Fruit fly (Drosophila melanogaster) whole organism, prepupa: ENCODE data around the gene eIF2gamma.
A peak's percentile ranks its signal among the peaks of the same experiment; 100 is the strongest.

Experiments used
- Blimp-1 ChIP-seq: fragments of 200-800 bp; sonication (Bioruptor generic); optimal IDR thresholded peaks from 3 replicates; lab custom pipeline; 2017; ENCODE audit warnings: missing biosample characterization, missing genetic modification characterization, mild to moderate bottlenecking, moderate library complexity, missing genetic modification reagents
- CG10669 ChIP-seq: fragments of 200-800 bp; sonication (Bioruptor generic); optimal IDR thresholded peaks from 3 replicates; lab custom pipeline; 2018; ENCODE audit warnings: missing biosample characterization, mild to moderate bottlenecking, missing genetic modification characterization, moderate library complexity
- CG11294 ChIP-seq: fragments of 200-800 bp; sonication (Bioruptor generic); IDR thresholded peaks from 2 replicates; pipeline ENCODE4 v1.3.6; 2022; ENCODE audit warnings: missing biosample characterization, missing genetic modification characterization
- CG11762 ChIP-seq: fragments of 200-800 bp; sonication (Bioruptor generic); optimal IDR thresholded peaks from 3 replicates; lab custom pipeline; 2016; ENCODE audit warnings: missing biosample characterization, missing genetic modification characterization; ENCODE audit not compliant: insufficient read depth
- CG15336 ChIP-seq: fragments of 200-800 bp; sonication (Bioruptor generic); IDR thresholded peaks from 2 replicates; pipeline ENCODE4 v1.3.6; 2022; ENCODE audit warnings: missing biosample characterization, missing genetic modification characterization
- CG1621 ChIP-seq: fragments of 200-800 bp; sonication (Bioruptor generic); optimal IDR thresholded peaks from 3 replicates; lab custom pipeline; 2018; ENCODE audit warnings: missing biosample characterization, mild to moderate bottlenecking, missing genetic modification characterization
- CG3032 ChIP-seq: fragments of 200-800 bp; optimal IDR thresholded peaks from 2 replicates; lab custom pipeline; 2019; ENCODE audit warnings: missing biosample characterization, mild to moderate bottlenecking, missing genetic modification characterization, moderate library complexity
- CG31627 ChIP-seq: fragments of 200-800 bp; sonication (Bioruptor generic); optimal IDR thresholded peaks from 3 replicates; lab custom pipeline; 2016; ENCODE audit warnings: missing biosample characterization, missing genetic modification characterization
- CG32006 ChIP-seq: fragments of 200-800 bp; sonication (Bioruptor generic); optimal IDR thresholded peaks from 3 replicates; lab custom pipeline; 2017; ENCODE audit warnings: missing biosample characterization, mild to moderate bottlenecking, missing genetic modification characterization
- CG6163 ChIP-seq: fragments of 200-800 bp; sonication (Bioruptor generic); IDR thresholded peaks from 3 replicates; pipeline ENCODE4 v1.3.6; 2022; ENCODE audit warnings: missing biosample characterization, missing genetic modification characterization
- CG6276 ChIP-seq: fragments of 200-800 bp; sonication (Bioruptor generic); optimal IDR thresholded peaks from 2 replicates; lab custom pipeline; 2017; ENCODE audit warnings: missing biosample characterization, mild to moderate bottlenecking, missing genetic modification characterization
- CG6792 ChIP-seq: fragments of 200-800 bp; sonication (Bioruptor generic); optimal IDR thresholded peaks from 3 replicates; lab custom pipeline; 2016; ENCODE audit warnings: missing biosample characterization, missing genetic modification characterization
- CG6808 ChIP-seq: fragments of 200-800 bp; sonication (Bioruptor generic); optimal IDR thresholded peaks from 3 replicates; lab custom pipeline; 2017; ENCODE audit warnings: missing biosample characterization, missing genetic modification characterization, mild to moderate bottlenecking, moderate library complexity, missing genetic modification reagents
- CG6854 ChIP-seq: fragments of 200-800 bp; sonication (Bioruptor generic); optimal IDR thresholded peaks from 2 replicates; lab custom pipeline; 2017; ENCODE audit warnings: missing biosample characterization, mild to moderate bottlenecking, missing genetic modification characterization
- CG7368 ChIP-seq: fragments of 200-800 bp; sonication (Bioruptor generic); optimal IDR thresholded peaks from 3 replicates; lab custom pipeline; 2016; ENCODE audit warnings: missing biosample characterization, missing genetic modification characterization
- CG8119 ChIP-seq: fragments of 200-800 bp; sonication (Bioruptor generic); IDR thresholded peaks from 3 replicates; pipeline ENCODE4 v1.3.6; 2022; ENCODE audit warnings: missing biosample characterization, missing genetic modification characterization
- CG8632 ChIP-seq: fragments of 200-800 bp; sonication (Bioruptor generic); optimal IDR thresholded peaks from 3 replicates; lab custom pipeline; 2016; ENCODE audit warnings: missing biosample characterization, missing genetic modification characterization
- Eip75B ChIP-seq: fragments of 200-800 bp; sonication (Bioruptor generic); optimal IDR thresholded peaks from 3 replicates; lab custom pipeline; 2016; ENCODE audit warnings: missing biosample characterization, missing genetic modification characterization
- Eip93F ChIP-seq: fragments of 200-800 bp; sonication (Bioruptor generic); optimal IDR thresholded peaks from 2 replicates; lab custom pipeline; 2016; ENCODE audit warnings: missing biosample characterization, mild to moderate bottlenecking, missing genetic modification characterization
- Ets21C ChIP-seq: fragments of 200-800 bp; sonication (Bioruptor generic); optimal IDR thresholded peaks from 3 replicates; lab custom pipeline; 2016; ENCODE audit warnings: missing biosample characterization, missing genetic modification characterization
- Ets96B ChIP-seq: fragments of 200-800 bp; optimal IDR thresholded peaks from 2 replicates; lab custom pipeline; 2019; ENCODE audit warnings: missing biosample characterization, mild to moderate bottlenecking, missing genetic modification characterization, moderate library complexity
- Hr38 ChIP-seq: sonication (Bioruptor generic); optimal IDR thresholded peaks from 2 replicates; lab custom pipeline; 2016; ENCODE audit warnings: missing biosample characterization, missing genetic modification characterization
- Hr39 ChIP-seq: fragments of 200-800 bp; sonication (Bioruptor generic); optimal IDR thresholded peaks from 2 replicates; lab custom pipeline; 2016; ENCODE audit warnings: missing biosample characterization, missing genetic modification characterization
- Hr4 ChIP-seq: fragments of 200-800 bp; sonication (Bioruptor generic); optimal IDR thresholded peaks from 3 replicates; lab custom pipeline; 2016; ENCODE audit warnings: missing biosample characterization, missing genetic modification characterization
- Met ChIP-seq: fragments of 200-800 bp; sonication (Bioruptor generic); optimal IDR thresholded peaks from 3 replicates; lab custom pipeline; 2016; ENCODE audit warnings: missing biosample characterization, missing genetic modification characterization
- OdsH ChIP-seq: fragments of 200-800 bp; sonication (Bioruptor generic); optimal IDR thresholded peaks from 3 replicates; lab custom pipeline; 2016; ENCODE audit warnings: missing biosample characterization, missing genetic modification characterization
- Sox14 ChIP-seq: fragments of 200-800 bp; sonication (Bioruptor generic); optimal IDR thresholded peaks from 3 replicates; lab custom pipeline; 2016; ENCODE audit warnings: missing biosample characterization, missing genetic modification characterization
- Sox15 ChIP-seq: fragments of 200-800 bp; sonication (Bioruptor generic); optimal IDR thresholded peaks from 3 replicates; lab custom pipeline; 2016; ENCODE audit warnings: missing biosample characterization, missing genetic modification characterization
- achi ChIP-seq: fragments of 200-800 bp; sonication (Bioruptor generic); optimal IDR thresholded peaks from 3 replicates; lab custom pipeline; 2016; ENCODE audit warnings: missing biosample characterization, missing genetic modification characterization
- cyc ChIP-seq: fragments of 200-800 bp; sonication (Bioruptor generic); optimal IDR thresholded peaks from 3 replicates; lab custom pipeline; 2016; ENCODE audit warnings: missing biosample characterization, missing genetic modification characterization
- dac ChIP-seq: fragments of 200-800 bp; sonication (Bioruptor generic); optimal IDR thresholded peaks from 2 replicates; lab custom pipeline; 2017; ENCODE audit warnings: missing biosample characterization, mild to moderate bottlenecking, missing genetic modification characterization
- dsx ChIP-seq: fragments of 200-800 bp; optimal IDR thresholded peaks from 3 replicates; lab custom pipeline; 2019; ENCODE audit warnings: missing biosample characterization, mild to moderate bottlenecking, missing genetic modification characterization, moderate library complexity; ENCODE audit not compliant: poor library complexity, severe bottlenecking
- eg ChIP-seq: fragments of 200-800 bp; sonication (Bioruptor generic); IDR thresholded peaks from 3 replicates; pipeline ENCODE4 v1.3.6; 2022; ENCODE audit warnings: missing biosample characterization, missing genetic modification characterization
- esn ChIP-seq: fragments of 200-800 bp; sonication (Bioruptor generic); optimal IDR thresholded peaks from 2 replicates; lab custom pipeline; 2016; ENCODE audit warnings: missing biosample characterization, mild to moderate bottlenecking, missing genetic modification characterization, moderate library complexity
- fd59A ChIP-seq: fragments of 200-800 bp; sonication (Bioruptor generic); optimal IDR thresholded peaks from 2 replicates; lab custom pipeline; 2017; ENCODE audit warnings: missing biosample characterization, mild to moderate bottlenecking, missing genetic modification characterization, missing genetic modification reagents
- fd85E ChIP-seq: fragments of 200-800 bp; sonication (Bioruptor generic); optimal IDR thresholded peaks from 3 replicates; lab custom pipeline; 2016; ENCODE audit warnings: missing biosample characterization, missing genetic modification characterization
- fkh ChIP-seq: fragments of 200-800 bp; sonication (Bioruptor generic); optimal IDR thresholded peaks from 3 replicates; lab custom pipeline; 2017; ENCODE audit warnings: missing biosample characterization, mild to moderate bottlenecking, missing genetic modification characterization, moderate library complexity
- lz ChIP-seq: fragments of 200-800 bp; sonication (Bioruptor generic); optimal IDR thresholded peaks from 3 replicates; lab custom pipeline; 2016; ENCODE audit warnings: missing biosample characterization, missing genetic modification characterization
- pdm3 ChIP-seq: fragments of 200-800 bp; sonication (Bioruptor generic); optimal IDR thresholded peaks from 3 replicates; lab custom pipeline; 2016; ENCODE audit warnings: missing biosample characterization, missing genetic modification characterization
- salr ChIP-seq, 2 experiments: fragments of 200-800 bp; sonication (Bioruptor generic); optimal IDR thresholded peaks; 3 replicates each; lab custom pipeline; 2016 to 2018; ENCODE audit warnings: missing biosample characterization in 2 of 2, missing genetic modification characterization in 2 of 2, mild to moderate bottlenecking in 1 of 2
- spab ChIP-seq: fragments of 200-800 bp; sonication (Bioruptor generic); optimal IDR thresholded peaks from 2 replicates; lab custom pipeline; 2017; ENCODE audit warnings: missing biosample characterization, mild to moderate bottlenecking, missing genetic modification characterization, missing genetic modification reagents
- svp ChIP-seq: fragments of 200-800 bp; sonication (Bioruptor generic); peaks from one replicate; lab custom pipeline; 2016; ENCODE audit warnings: missing biosample characterization, missing genetic modification characterization
- topi ChIP-seq: fragments of 200-800 bp; sonication (Bioruptor generic); optimal IDR thresholded peaks from 3 replicates; lab custom pipeline; 2016; ENCODE audit warnings: missing biosample characterization, missing genetic modification characterization
- vri ChIP-seq: fragments of 200-800 bp; sonication (Bioruptor generic); optimal IDR thresholded peaks from 3 replicates; lab custom pipeline; 2016; ENCODE audit warnings: missing biosample characterization, mild to moderate bottlenecking, missing genetic modification characterization

Gene eIF2gamma

DNA sequence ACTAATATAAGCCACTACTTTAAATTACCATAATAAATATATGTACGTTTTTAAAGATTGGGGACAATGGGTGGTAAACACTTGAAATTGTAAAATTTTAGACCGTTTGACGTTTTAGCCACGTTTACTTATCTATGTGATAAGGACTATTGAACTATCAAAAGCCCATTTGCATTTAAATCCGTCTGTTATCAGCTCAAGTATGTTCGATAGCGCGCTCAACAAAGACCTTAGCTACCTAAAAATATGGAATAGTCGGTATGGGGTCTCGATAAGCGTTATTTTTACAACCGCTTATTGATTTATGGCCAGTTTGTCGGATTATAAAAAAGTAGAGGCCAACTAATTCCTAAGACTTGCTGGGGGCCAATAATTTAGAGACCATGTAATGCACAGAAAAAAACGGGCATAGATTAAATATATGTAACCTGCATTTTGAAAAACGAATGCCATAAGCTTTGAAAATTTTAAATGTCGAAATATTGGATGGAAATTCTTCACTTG, 31.6 kb downstream of the eIF2gamma start:
- no peak for TF ChIP-seq achi
- no peak for TF ChIP-seq CG6792 (GFP tag; lab: Kevin White, UChicago)
- TF ChIP-seq CG8119 (GFP tag; lab: Robert Waterston, UW): no peak
- no peak for TF ChIP-seq dsx
- TF ChIP-seq vri: no peak
- no peak for TF ChIP-seq Hr4 (GFP tag; lab: Kevin White, UChicago)
- TF ChIP-seq salr (GFP tag; optimal IDR thresholded peaks at IDR 0.05; lab: Kevin White, UChicago): no peak
- no peak for TF ChIP-seq eg (GFP tag; lab: Robert Waterston, UW)
- TF ChIP-seq CG11294 (GFP tag; lab: Robert Waterston, UW): no peak
- TF ChIP-seq CG3032 (tag; lab: Kevin White, UChicago): no peak
- no peak for TF ChIP-seq Met
- TF ChIP-seq fd85E: no peak
- no peak for TF ChIP-seq fkh
- TF ChIP-seq Sox14: no peak
- TF ChIP-seq Eip75B: no peak
- no peak for TF ChIP-seq Eip93F
- no peak for TF ChIP-seq lz (GFP tag; lab: Kevin White, UChicago)
- TF ChIP-seq Ets21C (GFP tag; lab: Kevin White, UChicago): no peak
- TF ChIP-seq dac: no peak
- TF ChIP-seq, all 60 proteins: peak for 0

DNA sequence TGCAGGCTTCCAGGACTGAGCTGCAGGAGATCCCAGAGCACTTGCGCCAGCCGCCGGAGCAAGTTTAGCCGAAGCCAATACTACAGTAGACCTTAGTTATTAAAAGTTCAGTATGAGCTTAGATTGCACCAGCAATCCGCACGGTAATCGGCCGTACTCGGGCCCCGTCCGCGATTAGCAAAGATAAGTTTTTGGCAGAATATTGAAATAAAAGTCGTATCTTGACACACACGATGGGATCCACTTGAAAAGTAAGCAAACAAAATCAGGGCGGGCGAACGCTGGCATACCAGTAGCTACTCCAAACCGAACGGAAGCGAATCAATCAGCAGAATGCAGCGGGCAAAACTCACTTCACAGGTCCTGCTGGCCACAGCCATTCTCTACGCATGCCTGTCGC, 33.0 kb downstream of the eIF2gamma start, which contains the start of gene CG34316:
TSS of gene CG34316 (plus strand) at position 301 of the 400 bp plus-strand sequence.
- TF ChIP-seq CG10669 (no peak), Hr39 (GFP tag; lab: Kevin White, UChicago) (no peak), fd59A (no peak), Hr4 (GFP tag; lab: Kevin White, UChicago) (no peak), Met (no peak), lz (GFP tag; lab: Kevin White, UChicago) (no peak), pdm3 (GFP tag; lab: Kevin White, UChicago) (no peak), Eip75B (no peak), CG11762 (GFP tag; lab: Kevin White, UChicago) (no peak), spab (no peak), CG1621 (no peak), CG32006 (GFP tag; lab: Kevin White, UChicago) (no peak)

DNA sequence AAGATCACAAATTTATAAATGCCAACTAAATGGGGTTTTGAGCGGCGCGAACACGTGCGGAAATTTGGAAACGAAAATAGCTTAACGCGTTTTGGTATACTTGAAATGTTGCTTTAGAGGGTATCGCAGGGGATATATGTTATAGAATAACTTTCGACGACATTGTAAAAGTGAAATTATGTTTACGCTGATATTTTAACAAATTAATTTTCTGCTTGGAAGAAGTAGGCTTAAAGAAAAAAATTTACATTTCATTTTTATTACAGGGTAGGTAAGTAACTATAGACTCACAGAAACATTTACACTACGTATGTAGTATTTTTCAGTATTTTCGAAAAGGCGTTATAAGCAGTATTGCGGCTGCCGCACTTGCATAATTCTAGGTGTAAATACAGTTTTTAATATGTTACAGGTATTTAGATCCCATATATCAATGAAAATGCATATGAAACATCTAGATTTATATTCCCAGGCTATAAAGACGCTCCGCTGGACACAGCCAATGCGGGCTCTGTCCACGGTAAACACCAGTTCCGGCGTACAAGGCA, 33.9 kb downstream of the eIF2gamma start, which contains the start of the genes Art3 and mRpS10:
TSS of gene Art3 (minus strand) at position 80 of the 548 bp plus-strand sequence.
TSS of gene mRpS10 (plus strand) at position 337 of the 548 bp plus-strand sequence.
- TF ChIP-seq dac (peak; percentile 98), CG32006 (GFP tag; lab: Kevin White, UChicago) (peak; percentile 100), topi (GFP tag; lab: Kevin White, UChicago) (peak; percentile 100), esn (GFP tag; lab: Kevin White, UChicago) (peak; percentile 100), fd85E (peak; percentile 98), OdsH (GFP tag; lab: Kevin White, UChicago) (peak; percentile 100), CG6163 (peak; percentile 100), CG7368 (GFP tag; lab: Kevin White, UChicago) (peak; percentile 100), vri (peak; percentile 99), Sox15 (GFP tag; lab: Kevin White, UChicago) (peak; percentile 100), CG3032 (tag; lab: Kevin White, UChicago) (peak; percentile 100), salr (GFP tag; optimal IDR thresholded peaks at IDR 0.05; lab: Kevin White, UChicago) (peak; percentile 100), eg (GFP tag; lab: Robert Waterston, UW) (peak; percentile 100), svp (GFP tag; lab: Kevin White, UChicago) (peak; percentile 100), achi (peak; percentile 99), CG11762 (GFP tag; lab: Kevin White, UChicago) (peak; percentile 100), fd59A (peak; percentile 100), fkh (peak; percentile 97), spab (peak; percentile 100), dsx (peak; percentile 99), CG6854 (GFP tag; lab: Kevin White, UChicago) (peak; percentile 99), Hr39 (GFP tag; lab: Kevin White, UChicago) (peak; percentile 100), cyc (peak; percentile 100), Hr38 (GFP tag; lab: Kevin White, UChicago) (peak; percentile 96), CG6808 (GFP tag; lab: Kevin White, UChicago) (peak; percentile 99), CG11294 (GFP tag; lab: Robert Waterston, UW) (peak; percentile 100), Blimp-1 (GFP tag; lab: Kevin White, UChicago) (peak; percentile 98), Hr4 (GFP tag; lab: Kevin White, UChicago) (peak; percentile 100), Sox14 (peak; percentile 100), CG31627 (GFP tag; lab: Kevin White, UChicago) (peak; percentile 100), Eip93F (peak; percentile 98), CG15336 (GFP tag; lab: Robert Waterston, UW) (peak; percentile 100), Ets96B (tag; lab: Kevin White, UChicago) (peak; percentile 100), CG8632 (GFP tag; lab: Kevin White, UChicago) (peak; percentile 100), CG6276 (GFP tag; lab: Kevin White, UChicago) (peak; percentile 99), Met (peak; percentile 100), Eip75B (peak; percentile 100)
